Fruit fly (Drosophila melanogaster) whole organism, embryonic: ENCODE results near the gene Cpr30B.
A peak's percentile ranks its signal among the peaks of the same experiment; 100 is the strongest.

Experiments used
- B-H2 ChIP-seq: fragments of 200-800 bp; sonication (Bioruptor generic); optimal IDR thresholded peaks from 2 replicates; lab custom pipeline; 2018; ENCODE audit warnings: missing biosample characterization, mild to moderate bottlenecking, missing genetic modification characterization
- CG11504 ChIP-seq: fragments of 200-800 bp; sonication (Bioruptor generic); optimal IDR thresholded peaks from 3 replicates; lab custom pipeline; 2019; ENCODE audit warnings: missing biosample characterization, mild to moderate bottlenecking, missing genetic modification characterization, moderate library complexity
- CG12104 ChIP-seq: fragments of 200-800 bp; sonication (Bioruptor generic); optimal IDR thresholded peaks from 3 replicates; lab custom pipeline; 2016; ENCODE audit warnings: missing biosample characterization, missing genetic modification characterization
- CG12299 ChIP-seq: fragments of 200-800 bp; sonication (Bioruptor generic); optimal IDR thresholded peaks from 2 replicates; lab custom pipeline; 2018; ENCODE audit warnings: missing biosample characterization, mild to moderate bottlenecking, missing genetic modification characterization
- CG12659 ChIP-seq: fragments of 200-800 bp; sonication (Bioruptor generic); optimal IDR thresholded peaks from 3 replicates; lab custom pipeline; 2017; ENCODE audit warnings: mild to moderate bottlenecking, missing biosample characterization, missing genetic modification reagents, missing genetic modification characterization
- CG13296 ChIP-seq: fragments of 200-800 bp; sonication (Bioruptor generic); optimal IDR thresholded peaks from 3 replicates; lab custom pipeline; 2018; ENCODE audit warnings: missing biosample characterization, mild to moderate bottlenecking, missing genetic modification characterization
- CG17359 ChIP-seq: fragments of 200-800 bp; sonication (Bioruptor generic); optimal IDR thresholded peaks from 3 replicates; lab custom pipeline; 2018; ENCODE audit warnings: missing biosample characterization, mild to moderate bottlenecking, missing genetic modification characterization, moderate library complexity
- CG17612 ChIP-seq: fragments of 200-800 bp; sonication (Bioruptor generic); IDR thresholded peaks from 2 replicates; pipeline ENCODE4 v1.3.6; 2022; ENCODE audit warnings: missing biosample characterization, missing genetic modification characterization
- CG18011 ChIP-seq: fragments of 200-800 bp; sonication (Bioruptor generic); optimal IDR thresholded peaks from 2 replicates; lab custom pipeline; 2017; ENCODE audit warnings: missing biosample characterization, missing genetic modification characterization, mild to moderate bottlenecking, moderate library complexity, missing genotype
- CG18476 ChIP-seq: fragments of 200-800 bp; sonication (Bioruptor generic); optimal IDR thresholded peaks from 2 replicates; lab custom pipeline; 2016; ENCODE audit warnings: missing biosample characterization, mild to moderate bottlenecking, missing genetic modification characterization
- CG18599 ChIP-seq: fragments of 200-800 bp; sonication (Bioruptor generic); optimal IDR thresholded peaks from 3 replicates; lab custom pipeline; 2017; ENCODE audit warnings: missing biosample characterization, missing genetic modification characterization, mild to moderate bottlenecking, moderate library complexity, missing genetic modification reagents
- CG2678 ChIP-seq: fragments of 200-800 bp; sonication (Bioruptor generic); optimal IDR thresholded peaks from 3 replicates; lab custom pipeline; 2019; ENCODE audit warnings: missing biosample characterization, mild to moderate bottlenecking, missing genetic modification characterization, moderate library complexity
- CG34224 ChIP-seq: fragments of 200-800 bp; sonication (Bioruptor generic); IDR thresholded peaks from 3 replicates; pipeline ENCODE4 v1.3.6; 2022; ENCODE audit warnings: missing biosample characterization, missing genetic modification characterization; ENCODE audit not compliant: partially characterized antibody
- CG34422 ChIP-seq: fragments of 200-800 bp; sonication (Bioruptor generic); IDR thresholded peaks from 3 replicates; pipeline ENCODE4 v1.3.6; 2022; ENCODE audit warnings: missing biosample characterization, missing genetic modification characterization
- CG6254 ChIP-seq: fragments of 200-800 bp; sonication (Bioruptor generic); optimal IDR thresholded peaks from 3 replicates; lab custom pipeline; 2017; ENCODE audit warnings: mild to moderate bottlenecking, missing biosample characterization, missing genetic modification reagents, missing genetic modification characterization
- CG6683 ChIP-seq: fragments of 200-800 bp; sonication (Bioruptor generic); optimal IDR thresholded peaks from 2 replicates; lab custom pipeline; 2017; ENCODE audit warnings: missing biosample characterization, mild to moderate bottlenecking, missing genetic modification characterization, missing genetic modification reagents
- CG9215 ChIP-seq: fragments of 200-800 bp; sonication (Bioruptor generic); IDR thresholded peaks from 2 replicates; pipeline ENCODE4 v1.3.6; 2022; ENCODE audit warnings: missing biosample characterization, missing genetic modification characterization
- CG9817 ChIP-seq: fragments of 200-800 bp; sonication (Bioruptor generic); optimal IDR thresholded peaks from 2 replicates; lab custom pipeline; 2018; ENCODE audit warnings: missing biosample characterization, mild to moderate bottlenecking, missing genetic modification characterization, moderate library complexity
- CG9932 ChIP-seq: fragments of 200-800 bp; sonication (Bioruptor generic); IDR thresholded peaks from 2 replicates; pipeline ENCODE4 v1.3.6; 2022; ENCODE audit warnings: missing biosample characterization, missing genetic modification characterization
- Camta ChIP-seq: fragments of 200-800 bp; sonication (Bioruptor generic); optimal IDR thresholded peaks from 2 replicates; lab custom pipeline; 2016; ENCODE audit warnings: missing biosample characterization, missing genetic modification characterization
- Dek ChIP-seq: fragments of 200-800 bp; sonication (Bioruptor generic); optimal IDR thresholded peaks from 3 replicates; lab custom pipeline; 2019; ENCODE audit warnings: missing biosample characterization, mild to moderate bottlenecking, missing genetic modification characterization, moderate library complexity
- H15 ChIP-seq: fragments of 200-800 bp; sonication (Bioruptor generic); IDR thresholded peaks from 3 replicates; pipeline ENCODE4 v1.3.6; 2022; ENCODE audit warnings: missing biosample characterization, missing genetic modification characterization
- HLH4C ChIP-seq: fragments of 200-800 bp; sonication (Bioruptor generic); IDR thresholded peaks from 3 replicates; pipeline ENCODE4 v1.3.6; 2022; ENCODE audit warnings: missing biosample characterization, missing genetic modification characterization; ENCODE audit not compliant: partially characterized antibody
- Hr39 ChIP-seq: fragments of >200 bp; optimal IDR thresholded peaks from 2 replicates; lab custom pipeline; 2017
- Kr ChIP-seq: fragments of 200-800 bp; sonication (Bioruptor generic); optimal IDR thresholded peaks from 2 replicates; lab custom pipeline; 2017; ENCODE audit warnings: missing biosample characterization, mild to moderate bottlenecking, missing genetic modification characterization
- Lim3 ChIP-seq: fragments of 200-800 bp; sonication (Bioruptor generic); IDR thresholded peaks from 2 replicates; pipeline ENCODE4 v1.3.6; 2022; ENCODE audit warnings: missing biosample characterization, missing genetic modification characterization
- Med ChIP-seq: fragments of 200-800 bp; sonication (Bioruptor generic); peaks from one replicate; lab custom pipeline; 2016; ENCODE audit warnings: missing biosample characterization, missing genetic modification characterization, mild to moderate bottlenecking, inconsistent platforms, moderate library complexity
- Ssrp ChIP-seq: fragments of 200-800 bp; sonication (Bioruptor generic); optimal IDR thresholded peaks from 2 replicates; lab custom pipeline; 2018; ENCODE audit warnings: missing biosample characterization, mild to moderate bottlenecking, missing genetic modification characterization, moderate library complexity
- ase ChIP-seq: fragments of 200-800 bp; sonication (Bioruptor generic); IDR thresholded peaks from 3 replicates; pipeline ENCODE4 v1.3.6; 2022; ENCODE audit warnings: missing biosample characterization, missing genetic modification characterization
- caup ChIP-seq: fragments of 200-800 bp; sonication (Bioruptor generic); optimal IDR thresholded peaks from 3 replicates; lab custom pipeline; 2017; ENCODE audit warnings: missing biosample characterization, mild to moderate bottlenecking, missing genetic modification characterization, moderate library complexity; ENCODE audit not compliant: severe bottlenecking
- danr ChIP-seq: fragments of 200-800 bp; sonication (Bioruptor generic); IDR thresholded peaks from 2 replicates; pipeline ENCODE4 v1.3.6; 2022; ENCODE audit warnings: missing biosample characterization, missing genetic modification characterization
- ems ChIP-seq: fragments of 200-800 bp; sonication (Bioruptor generic); optimal IDR thresholded peaks from 3 replicates; lab custom pipeline; 2016; ENCODE audit warnings: missing biosample characterization, missing genetic modification characterization
- eve ChIP-seq, 2 experiments: fragments of >200 bp; optimal IDR thresholded peaks; 2 replicates each; lab custom pipeline; 2017; ENCODE audit warnings: missing biosample characterization in 2 of 2, missing genetic modification characterization in 2 of 2
- gem ChIP-seq: fragments of 200-800 bp; sonication (Bioruptor generic); optimal IDR thresholded peaks from 2 replicates; lab custom pipeline; 2019; ENCODE audit warnings: missing biosample characterization, mild to moderate bottlenecking, missing genetic modification characterization, moderate library complexity
- grau ChIP-seq: fragments of 200-800 bp; optimal IDR thresholded peaks from 3 replicates; lab custom pipeline; 2019; ENCODE audit warnings: missing biosample characterization, mild to moderate bottlenecking, missing genetic modification characterization, moderate library complexity
- gro ChIP-seq: fragments of 200-800 bp; sonication (Bioruptor generic); optimal IDR thresholded peaks from 2 replicates; lab custom pipeline; 2016; ENCODE audit warnings: missing biosample characterization, missing genetic modification characterization
- ind ChIP-seq: fragments of 200-800 bp; sonication (Bioruptor generic); optimal IDR thresholded peaks from 3 replicates; lab custom pipeline; 2016; ENCODE audit warnings: missing biosample characterization, missing genetic modification characterization
- jigr1 ChIP-seq: fragments of 200-800 bp; sonication (Bioruptor generic); IDR thresholded peaks from 3 replicates; pipeline ENCODE4 v1.3.6; 2022; ENCODE audit warnings: missing biosample characterization, missing genetic modification characterization
- kay ChIP-seq: fragments of 200-800 bp; sonication (Bioruptor generic); optimal IDR thresholded peaks from 2 replicates; lab custom pipeline; 2016; ENCODE audit warnings: missing biosample characterization, missing genetic modification characterization
- mam ChIP-seq: fragments of 200-800 bp; sonication (Bioruptor generic); optimal IDR thresholded peaks from 3 replicates; lab custom pipeline; 2016; ENCODE audit warnings: missing biosample characterization, missing genetic modification characterization
- psq ChIP-seq: fragments of 200-800 bp; sonication (Bioruptor generic); optimal IDR thresholded peaks from 2 replicates; lab custom pipeline; 2017; ENCODE audit warnings: missing biosample characterization, missing genetic modification characterization
- sd ChIP-seq: fragments of 200-800 bp; sonication (Bioruptor generic); optimal IDR thresholded peaks from 3 replicates; lab custom pipeline; 2018; ENCODE audit warnings: missing biosample characterization, mild to moderate bottlenecking, missing genetic modification characterization, moderate library complexity
- sens ChIP-seq: fragments of 200-800 bp; sonication (Bioruptor generic); peaks from one replicate; lab custom pipeline; 2016; ENCODE audit warnings: missing biosample characterization, missing genetic modification characterization
- shn ChIP-seq: fragments of 200-800 bp; sonication (Bioruptor generic); optimal IDR thresholded peaks from 3 replicates; lab custom pipeline; 2016; ENCODE audit warnings: missing biosample characterization, missing genetic modification characterization
- tio ChIP-seq: fragments of 200-800 bp; sonication (Bioruptor generic); optimal IDR thresholded peaks from 2 replicates; lab custom pipeline; 2017; ENCODE audit warnings: missing biosample characterization, missing genetic modification characterization, inconsistent platforms
- wek ChIP-seq: fragments of 200-800 bp; sonication (Bioruptor generic); optimal IDR thresholded peaks from 3 replicates; lab custom pipeline; 2018; ENCODE audit warnings: missing biosample characterization, mild to moderate bottlenecking, missing genetic modification characterization, moderate library complexity
- z ChIP-seq: fragments of 200-800 bp; sonication (Bioruptor generic); IDR thresholded peaks from 3 replicates; pipeline ENCODE4 v1.3.6; 2022; ENCODE audit warnings: missing biosample characterization, missing genetic modification characterization

The Cpr30B gene

dm6 chr2L:9542578-9542977 is at the start of gene Cpr30B:
Gene Cpr30B (plus strand): TSS chr2L:9542878.
- TF ChIP-seq CG2678 (tag; lab: Kevin White, UChicago), result no peak
- TF ChIP-seq HLH4C (GFP tag; lab: Robert Waterston, UW), result no peak
- TF ChIP-seq Kr, result no peak
- TF ChIP-seq grau (tag; lab: Kevin White, UChicago), result no peak
- no peak for TF ChIP-seq CG6254 (GFP tag; lab: Kevin White, UChicago)
- no peak for TF ChIP-seq jigr1 (GFP tag; lab: Robert Waterston, UW)
- no peak for TF ChIP-seq CG9215 (GFP tag; lab: Robert Waterston, UW)
- TF ChIP-seq, all 482 proteins: peak for 0

dm6 chr2L:9493375-9494263 is 49.1 kb upstream of the Cpr30B start:
- TF ChIP-seq B-H2 (GFP tag; lab: Kevin White, UChicago) (no peak), gem (tag; lab: Kevin White, UChicago) (peak; percentile 48), CG11504 (tag; lab: Kevin White, UChicago) (peak; percentile 69), gro (no peak), eve (GFP tag; optimal IDR thresholded peaks at IDR 0.05; lab: Kevin White, UChicago) (peak in 1 of 2 experiments; percentile 89), CG12104 (GFP tag; lab: Kevin White, UChicago) (no peak), caup (peak; percentile 38), CG9817 (tag; lab: Kevin White, UChicago) (peak; percentile 30), ase (no peak), CG6683 (GFP tag; lab: Kevin White, UChicago) (peak; percentile 26), Camta (GFP tag; lab: Kevin White, UChicago) (no peak), CG18476 (GFP tag; lab: Kevin White, UChicago) (peak; percentile 21), sens (GFP tag; lab: Kevin White, UChicago) (peak; percentile 77), tio (GFP tag; lab: Kevin White, UChicago) (no peak), Hr39 (lab: Kevin White, UChicago) (no peak), mam (peak; percentile 22), danr (GFP tag; lab: Robert Waterston, UW) (0 out of 2 replicates have a peak, but pooled peaks have one; percentile 6), CG12299 (tag; lab: Kevin White, UChicago) (peak; percentile 25), CG17612 (GFP tag; lab: Robert Waterston, UW) (no peak), CG13296 (GFP tag; lab: Kevin White, UChicago) (peak; percentile 45), H15 (GFP tag; lab: Robert Waterston, UW) (no peak), Lim3 (GFP tag; lab: Robert Waterston, UW) (no peak), z (GFP tag; lab: Robert Waterston, UW) (no peak), CG34422 (0 out of 3 replicates have a peak, but pooled peaks have one; percentile 33), sd (tag; lab: Kevin White, UChicago) (peak; percentile 62), ind (GFP tag; lab: Kevin White, UChicago) (peak; percentile 54), ems (GFP tag; lab: Kevin White, UChicago) (no peak), CG18011 (GFP tag; lab: Kevin White, UChicago) (no peak), shn (GFP tag; lab: Kevin White, UChicago) (no peak), CG17359 (tag; lab: Kevin White, UChicago) (peak; percentile 65), CG12659 (GFP tag; lab: Kevin White, UChicago) (peak; percentile 15), wek (GFP tag; lab: Kevin White, UChicago) (no peak), kay (GFP tag; lab: Kevin White, UChicago) (peak; percentile 32), Ssrp (tag; lab: Kevin White, UChicago) (peak; percentile 45), Dek (tag; lab: Kevin White, UChicago) (peak; percentile 17), psq (GFP tag; lab: Kevin White, UChicago) (peak; percentile 88), CG34224 (GFP tag; lab: Robert Waterston, UW) (peak; percentile 39; the same call in 1 of the 3 replicates), CG18599 (GFP tag; lab: Kevin White, UChicago) (peak; percentile 62), CG9932 (0 out of 2 replicates have a peak, but pooled peaks have one; percentile 27), Med (GFP tag; lab: Kevin White, UChicago) (peak; percentile 74)
